Worm (Caenorhabditis elegans): ENCODE measurements around the gene srz-72.

- TF ChIP-seq F10E7.11 (tag; optimal IDR thresholded peaks at IDR 0.05) (no peak), F39B2.1 (GFP tag; IDR thresholded peaks at IDR 0.05) (no peak)
Observed at ce11 chrIV:16298851-16299250, at the start of gene srz-72.

All from whole organism, young adult.